Fruit fly (Drosophila melanogaster) whole organism, embryonic: ENCODE measurements around the gene Bx42.

Experiments
- ATbp ChIP-seq: fragments of 200-800 bp; sonication (Bioruptor generic); optimal IDR thresholded peaks from 2 replicates; lab custom pipeline; 2017; ENCODE audit warnings: missing biosample characterization, mild to moderate bottlenecking, missing genetic modification characterization, missing genetic modification reagents
- Awh ChIP-seq: fragments of 200-800 bp; sonication (Bioruptor generic); IDR thresholded peaks from 2 replicates; pipeline ENCODE4, ENCODE4 v1.3.6; 2022; ENCODE audit warnings: missing biosample characterization, missing genetic modification characterization
- B-H2 ChIP-seq: fragments of 200-800 bp; sonication (Bioruptor generic); optimal IDR thresholded peaks from 2 replicates; lab custom pipeline; 2018; ENCODE audit warnings: missing biosample characterization, mild to moderate bottlenecking, missing genetic modification characterization
- Blimp-1 ChIP-seq: fragments of 200-800 bp; sonication (Bioruptor generic); optimal IDR thresholded peaks from 3 replicates; lab custom pipeline; 2018; ENCODE audit warnings: missing biosample characterization, missing genetic modification characterization, mild to moderate bottlenecking, moderate library complexity, missing genetic modification reagents
- CG1024 ChIP-seq: fragments of 200-800 bp; sonication (Bioruptor generic); IDR thresholded peaks from 2 replicates; pipeline ENCODE4 v1.3.6; 2022; ENCODE audit warnings: missing biosample characterization, missing genetic modification characterization
- CG10462 ChIP-seq: fragments of 200-800 bp; sonication (Bioruptor generic); optimal IDR thresholded peaks from 2 replicates; lab custom pipeline; 2016; ENCODE audit warnings: missing biosample characterization, missing genetic modification characterization
- CG11696 ChIP-seq: fragments of 200-800 bp; sonication (Bioruptor generic); IDR thresholded peaks from 2 replicates; pipeline ENCODE4 v1.3.6; 2022; ENCODE audit warnings: missing biosample characterization, missing genetic modification characterization
- CG12391 ChIP-seq: fragments of 200-800 bp; sonication (Bioruptor generic); optimal IDR thresholded peaks from 3 replicates; lab custom pipeline; 2018; ENCODE audit warnings: missing biosample characterization, mild to moderate bottlenecking, missing genetic modification characterization, moderate library complexity
- CG14441 ChIP-seq: fragments of 200-800 bp; sonication (Bioruptor generic); IDR thresholded peaks from 2 replicates; pipeline ENCODE4 v1.3.6; 2022; ENCODE audit warnings: missing biosample characterization, missing genetic modification characterization
- CG14710 ChIP-seq: fragments of 200-800 bp; sonication (Bioruptor generic); optimal IDR thresholded peaks from 3 replicates; lab custom pipeline; 2019; ENCODE audit warnings: missing biosample characterization, mild to moderate bottlenecking, missing genetic modification characterization, moderate library complexity
- CG16779 ChIP-seq: fragments of 200-800 bp; sonication (Bioruptor generic); IDR thresholded peaks from 2 replicates; pipeline ENCODE4 v1.3.6; 2022; ENCODE audit warnings: missing biosample characterization, missing genetic modification characterization
- CG16815 ChIP-seq: fragments of 200-800 bp; sonication (Bioruptor generic); optimal IDR thresholded peaks from 3 replicates; lab custom pipeline; 2017; ENCODE audit warnings: missing biosample characterization, mild to moderate bottlenecking, missing genetic modification characterization
- CG18262 ChIP-seq: fragments of 200-800 bp; optimal IDR thresholded peaks from 3 replicates; lab custom pipeline; 2019; ENCODE audit warnings: missing biosample characterization, mild to moderate bottlenecking, missing genetic modification characterization, moderate library complexity
- CG2875 ChIP-seq: fragments of 200-800 bp; sonication (Bioruptor generic); optimal IDR thresholded peaks from 2 replicates; lab custom pipeline; 2017; ENCODE audit warnings: missing biosample characterization, mild to moderate bottlenecking, missing genetic modification characterization, missing genetic modification reagents
- CG3163 ChIP-seq: fragments of 200-800 bp; sonication (Bioruptor generic); optimal IDR thresholded peaks from 3 replicates; lab custom pipeline; 2016; ENCODE audit warnings: missing biosample characterization, missing genetic modification characterization
- CG3838 ChIP-seq: fragments of 200-800 bp; sonication (Bioruptor generic); optimal IDR thresholded peaks from 3 replicates; lab custom pipeline; 2016; ENCODE audit warnings: missing biosample characterization, missing genetic modification characterization
- CG8359 ChIP-seq: fragments of 200-800 bp; sonication (Bioruptor generic); optimal IDR thresholded peaks from 2 replicates; lab custom pipeline; 2017; ENCODE audit warnings: missing biosample characterization, mild to moderate bottlenecking, missing genetic modification characterization, borderline replicate concordance
- CG8765 ChIP-seq: fragments of 200-800 bp; sonication (Bioruptor generic); IDR thresholded peaks from 2 replicates; pipeline ENCODE4 v1.3.6; 2022; ENCODE audit warnings: missing biosample characterization, missing genetic modification characterization
- D19B ChIP-seq: fragments of 200-800 bp; sonication (Bioruptor generic); optimal IDR thresholded peaks from 2 replicates; lab custom pipeline; 2017; ENCODE audit warnings: missing biosample characterization, mild to moderate bottlenecking, missing genetic modification characterization
- Dip3 ChIP-seq: fragments of 200-800 bp; sonication (Bioruptor generic); optimal IDR thresholded peaks from 3 replicates; lab custom pipeline; 2016; ENCODE audit warnings: missing biosample characterization, missing genetic modification characterization
- Doc3 ChIP-seq: fragments of 200-800 bp; sonication (Bioruptor generic); IDR thresholded peaks from 3 replicates; pipeline ENCODE4 v1.3.6; 2022; ENCODE audit warnings: missing biosample characterization, missing genetic modification characterization; ENCODE audit not compliant: partially characterized antibody
- Drgx ChIP-seq: fragments of 200-800 bp; sonication (Bioruptor generic); IDR thresholded peaks from 2 replicates; pipeline ENCODE4 v1.3.6; 2022; ENCODE audit warnings: missing biosample characterization, missing genetic modification characterization
- ERR ChIP-seq: fragments of 200-800 bp; sonication (Bioruptor generic); optimal IDR thresholded peaks from 2 replicates; lab custom pipeline; 2016; ENCODE audit warnings: missing biosample characterization, missing genetic modification characterization
- Ets97D ChIP-seq: fragments of 200-800 bp; sonication (Bioruptor generic); optimal IDR thresholded peaks from 3 replicates; lab custom pipeline; 2016; ENCODE audit warnings: missing biosample characterization, missing genetic modification characterization
- Fer1 ChIP-seq: fragments of 200-800 bp; sonication (Bioruptor generic); optimal IDR thresholded peaks from 2 replicates; lab custom pipeline; 2017; ENCODE audit warnings: missing biosample characterization, mild to moderate bottlenecking, missing genetic modification characterization
- Kr ChIP-seq: fragments of 200-800 bp; sonication (Bioruptor generic); optimal IDR thresholded peaks from 2 replicates; lab custom pipeline; 2017; ENCODE audit warnings: missing biosample characterization, mild to moderate bottlenecking, missing genetic modification characterization
- Oli ChIP-seq: fragments of 200-800 bp; sonication (Bioruptor generic); optimal IDR thresholded peaks from 2 replicates; lab custom pipeline; 2018; ENCODE audit warnings: missing biosample characterization, mild to moderate bottlenecking, missing genetic modification characterization, moderate library complexity
- Sox100B ChIP-seq: fragments of 200-800 bp; sonication (Bioruptor generic); optimal IDR thresholded peaks from 3 replicates; lab custom pipeline; 2018; ENCODE audit warnings: missing biosample characterization, mild to moderate bottlenecking, missing genetic modification characterization
- Sry-β ChIP-seq: fragments of 200-800 bp; sonication (Bioruptor generic); optimal IDR thresholded peaks from 2 replicates; lab custom pipeline; 2018; ENCODE audit warnings: missing biosample characterization, mild to moderate bottlenecking, missing genetic modification characterization, moderate library complexity
- Ssrp ChIP-seq: fragments of 200-800 bp; sonication (Bioruptor generic); optimal IDR thresholded peaks from 2 replicates; lab custom pipeline; 2018; ENCODE audit warnings: missing biosample characterization, mild to moderate bottlenecking, missing genetic modification characterization, moderate library complexity
- Taf1 ChIP-seq: fragments of 200-800 bp; sonication (Bioruptor generic); IDR thresholded peaks from 2 replicates; pipeline ENCODE4 v1.3.6; 2022; ENCODE audit warnings: missing biosample characterization, missing genetic modification characterization
- bab2 ChIP-seq: fragments of 200-800 bp; sonication (Bioruptor generic); optimal IDR thresholded peaks from 2 replicates; lab custom pipeline; 2016; ENCODE audit warnings: missing biosample characterization, missing genetic modification characterization
- cg ChIP-seq: fragments of 200-800 bp; sonication (Bioruptor generic); optimal IDR thresholded peaks from 3 replicates; lab custom pipeline; 2019; ENCODE audit warnings: missing biosample characterization, mild to moderate bottlenecking, missing genetic modification characterization, moderate library complexity
- chn ChIP-seq: fragments of 200-800 bp; sonication (Bioruptor generic); optimal IDR thresholded peaks from 2 replicates; lab custom pipeline; 2016; ENCODE audit warnings: missing biosample characterization, missing genetic modification characterization
- dati ChIP-seq: fragments of 200-800 bp; sonication (Bioruptor generic); IDR thresholded peaks from 2 replicates; pipeline ENCODE4 v1.3.6; 2022; ENCODE audit warnings: missing biosample characterization, missing genetic modification characterization
- dysf ChIP-seq: fragments of 200-800 bp; sonication (Bioruptor generic); IDR thresholded peaks from 3 replicates; pipeline ENCODE4 v1.3.6; 2022; ENCODE audit warnings: missing biosample characterization, missing genetic modification characterization
- eyg ChIP-seq: fragments of 200-800 bp; sonication (Bioruptor generic); optimal IDR thresholded peaks from 3 replicates; lab custom pipeline; 2016; ENCODE audit warnings: missing biosample characterization, missing genetic modification characterization
- fu2 ChIP-seq: fragments of 200-800 bp; sonication (Bioruptor generic); optimal IDR thresholded peaks from 2 replicates; lab custom pipeline; 2016; ENCODE audit warnings: missing biosample characterization, missing genetic modification characterization
- grn ChIP-seq: fragments of 200-800 bp; sonication (Bioruptor generic); optimal IDR thresholded peaks from 3 replicates; lab custom pipeline; 2017; ENCODE audit warnings: missing biosample characterization, missing genetic modification characterization
- h ChIP-seq: fragments of >200 bp; optimal IDR thresholded peaks from 2 replicates; lab custom pipeline; 2017
- hb ChIP-seq: fragments of 200-800 bp; sonication (Bioruptor generic); IDR thresholded peaks from 3 replicates; pipeline ENCODE4 v1.3.6; 2022; ENCODE audit warnings: missing biosample characterization, missing genetic modification characterization; ENCODE audit not compliant: partially characterized antibody
- odd ChIP-seq: fragments of 200-800 bp; sonication (Bioruptor generic); optimal IDR thresholded peaks from 2 replicates; lab custom pipeline; 2017; ENCODE audit warnings: missing biosample characterization, mild to moderate bottlenecking, missing genetic modification characterization
- pfk ChIP-seq: fragments of 200-800 bp; sonication (Bioruptor generic); optimal IDR thresholded peaks from 2 replicates; lab custom pipeline; 2018; ENCODE audit warnings: missing biosample characterization, mild to moderate bottlenecking, missing genetic modification characterization, moderate library complexity
- pnt ChIP-seq: fragments of 200-800 bp; sonication (Bioruptor generic); optimal IDR thresholded peaks from 3 replicates; lab custom pipeline; 2016; ENCODE audit warnings: missing biosample characterization, missing genetic modification characterization
- sens ChIP-seq: fragments of 200-800 bp; sonication (Bioruptor generic); peaks from one replicate; lab custom pipeline; 2016; ENCODE audit warnings: missing biosample characterization, missing genetic modification characterization
- seq ChIP-seq: fragments of 200-800 bp; sonication (Bioruptor generic); IDR thresholded peaks from 2 replicates; pipeline ENCODE4 v1.3.6; 2022; ENCODE audit warnings: missing biosample characterization, missing genetic modification characterization
- slbo ChIP-seq: fragments of 200-800 bp; sonication (Bioruptor generic); IDR thresholded peaks from 2 replicates; pipeline ENCODE4 v1.3.6; 2022; ENCODE audit warnings: missing biosample characterization, missing genetic modification characterization
- so ChIP-seq: fragments of 200-800 bp; sonication (Bioruptor generic); IDR thresholded peaks from 3 replicates; pipeline ENCODE4 v1.3.6; 2022; ENCODE audit warnings: missing biosample characterization, missing genetic modification characterization
- tna ChIP-seq: fragments of 200-800 bp; sonication (Bioruptor generic); IDR thresholded peaks from 2 replicates; pipeline ENCODE4 v1.3.6; 2022; ENCODE audit warnings: missing biosample characterization, missing genetic modification characterization; ENCODE audit not compliant: partially characterized antibody
- trh ChIP-seq: fragments of 200-800 bp; sonication (Bioruptor generic); optimal IDR thresholded peaks from 2 replicates; lab custom pipeline; 2016; ENCODE audit warnings: missing biosample characterization, missing genetic modification characterization
- ttk ChIP-seq: fragments of 200-800 bp; sonication (Bioruptor generic); IDR thresholded peaks from 2 replicates; pipeline ENCODE4 v2.1.2; 2022; ENCODE audit warnings: missing biosample characterization, missing genetic modification characterization
- yki ChIP-seq: fragments of >200 bp; optimal IDR thresholded peaks from 3 replicates; lab custom pipeline; 2018
- z ChIP-seq: fragments of 200-800 bp; sonication (Bioruptor generic); IDR thresholded peaks from 3 replicates; pipeline ENCODE4 v1.3.6; 2022; ENCODE audit warnings: missing biosample characterization, missing genetic modification characterization

The Bx42 gene

dm6 chrX:9060078-9060477, 46.3 kb downstream of the Bx42 start (continued):
- TF ChIP-seq Sry-β (GFP tag; lab: Kevin White, UChicago) (no peak), z (GFP tag; lab: Robert Waterston, UW) (no peak), Doc3 (GFP tag; lab: Robert Waterston, UW) (no peak), eyg (GFP tag; lab: Kevin White, UChicago) (no peak), yki (lab: Kevin White, UChicago) (no peak), pnt (GFP tag; lab: Kevin White, UChicago) (peak; percentile 48), D19B (GFP tag; lab: Kevin White, UChicago) (no peak), Ssrp (tag; lab: Kevin White, UChicago) (peak; percentile 66), CG16815 (GFP tag; lab: Kevin White, UChicago) (peak; percentile 34), dati (GFP tag; lab: Robert Waterston, UW) (no peak), CG16779 (GFP tag; lab: Robert Waterston, UW) (no peak), seq (GFP tag; lab: Robert Waterston, UW) (peak; percentile 84), CG14441 (peak; percentile 75), hb (no peak), Blimp-1 (GFP tag; lab: Kevin White, UChicago) (peak; percentile 80), CG11696 (peak; percentile 78), sens (GFP tag; lab: Kevin White, UChicago) (peak; percentile 94), trh (no peak), fu2 (GFP tag; lab: Kevin White, UChicago) (no peak), Dip3 (GFP tag; lab: Kevin White, UChicago) (peak; percentile 37), CG1024 (peak; percentile 65), CG14710 (tag; lab: Kevin White, UChicago) (peak; percentile 43), CG2875 (peak; percentile 59), CG10462 (GFP tag; lab: Kevin White, UChicago) (no peak), so (GFP tag; lab: Robert Waterston, UW) (peak; percentile 71; the same call in 2 of the 3 replicates), Fer1 (GFP tag; lab: Kevin White, UChicago) (no peak), Sox100B (GFP tag; lab: Kevin White, UChicago) (peak; percentile 70), Taf1 (GFP tag; lab: Robert Waterston, UW) (no peak), bab2 (GFP tag; lab: Kevin White, UChicago) (peak; percentile 27), Ets97D (GFP tag; lab: Kevin White, UChicago) (no peak), odd (GFP tag; lab: Kevin White, UChicago) (peak; percentile 69), ttk (peak; percentile 56; the same call in 1 of the 2 replicates), CG3163 (GFP tag; lab: Kevin White, UChicago) (no peak), CG3838 (GFP tag; lab: Kevin White, UChicago) (no peak), CG12391 (peak; percentile 84), CG8765 (GFP tag; lab: Robert Waterston, UW) (no peak), Kr (GFP tag; lab: Kevin White, UChicago) (no peak), CG18262 (peak; percentile 56), CG8359 (GFP tag; lab: Kevin White, UChicago) (no peak), h (lab: Kevin White, UChicago) (no peak), Awh (GFP tag; lab: Robert Waterston, UW) (peak; percentile 75), chn (GFP tag; lab: Kevin White, UChicago) (peak; percentile 35), B-H2 (no peak), slbo (GFP tag; lab: Robert Waterston, UW) (peak; percentile 66), pfk (GFP tag; lab: Kevin White, UChicago) (no peak), cg (GFP tag; lab: Kevin White, UChicago) (peak; percentile 31), Drgx (GFP tag; lab: Robert Waterston, UW) (peak; percentile 87), dysf (GFP tag; lab: Robert Waterston, UW) (peak; percentile 84), tna (GFP tag; lab: Robert Waterston, UW) (no peak), ATbp (GFP tag; lab: Kevin White, UChicago) (peak; percentile 74), ERR (GFP tag; lab: Kevin White, UChicago) (no peak), grn (no peak), Oli (peak; percentile 85)
